Fruit fly (Drosophila melanogaster): ENCODE results near the gene CG16758.

The CG16758 gene

dm6 chr3L:2486493-2486892, 16.9 kb downstream of the CG16758 start:
- TF ChIP-seq CG32264 (GFP tag; optimal IDR thresholded peaks at IDR 0.05): no peak
- TF ChIP-seq foxo (GFP tag; optimal IDR thresholded peaks at IDR 0.05): peak in 1 of 2 experiments; percentile 10

- TF ChIP-seq GATAd (GFP tag; optimal IDR thresholded peaks at IDR 0.05) (no peak), Myc (optimal IDR thresholded peaks at IDR 0.05) (peak; percentile 87)
Observed at dm6 chr3L:2485331-2486115, 17.9 kb downstream of the CG16758 start.

- TF ChIP-seq sv (GFP tag; optimal IDR thresholded peaks at IDR 0.05): no peak
- TF ChIP-seq CrebA (GFP tag; optimal IDR thresholded peaks at IDR 0.05; ENCODE audit: borderline replicate concordance): no peak
- TF ChIP-seq Mio (GFP tag; optimal IDR thresholded peaks at IDR 0.05): no peak
Observed at dm6 chr3L:2482941-2483541, 20.4 kb downstream of the CG16758 start.

- TF ChIP-seq h (GFP tag; optimal IDR thresholded peaks at IDR 0.05): peak; percentile 6
- TF ChIP-seq dl (GFP tag; optimal IDR thresholded peaks at IDR 0.05; ENCODE audit: insufficient read depth in 1 of 2, partially characterized antibody in 2 of 2): no peak
Observed at dm6 chr3L:2481470-2481869, 21.9 kb downstream of the CG16758 start.

dm6 chr3L:2480470-2480869, 22.9 kb downstream of the CG16758 start:
- TF ChIP-seq Rel (GFP tag; optimal IDR thresholded peaks at IDR 0.05) (no peak), Rel (tag; optimal IDR thresholded peaks at IDR 0.05) (peak; percentile 91), brk (GFP tag; optimal IDR thresholded peaks at IDR 0.05) (no peak)

dm6 chr3L:2479250-2479649, 24.2 kb downstream of the CG16758 start:
- peak in 1 of 2 experiments; percentile 78 for TF ChIP-seq foxo (GFP tag; optimal IDR thresholded peaks at IDR 0.05)
- no peak for TF ChIP-seq Dif (GFP tag; optimal IDR thresholded peaks at IDR 0.05; ENCODE audit: partially characterized antibody)
- TF ChIP-seq GATAd (GFP tag; optimal IDR thresholded peaks at IDR 0.05): no peak
- TF ChIP-seq sv (GFP tag; optimal IDR thresholded peaks at IDR 0.05): peak; percentile 30
- TF ChIP-seq ey (GFP tag; optimal IDR thresholded peaks at IDR 0.05): peak; percentile 66
- TF ChIP-seq Rel (GFP tag; optimal IDR thresholded peaks at IDR 0.05): no peak
- TF ChIP-seq Rel (tag; optimal IDR thresholded peaks at IDR 0.05): peak; percentile 19
- TF ChIP-seq fru (GFP tag; optimal IDR thresholded peaks at IDR 0.05): peak; percentile 77
- TF ChIP-seq Sp1 (GFP tag; optimal IDR thresholded peaks at IDR 0.05): peak; percentile 63
- peak; percentile 42 for TF ChIP-seq Jra (GFP tag; optimal IDR thresholded peaks at IDR 0.05)
- TF ChIP-seq brk (GFP tag; optimal IDR thresholded peaks at IDR 0.05): peak; percentile 20
- peak; percentile 70 for TF ChIP-seq br (GFP tag; optimal IDR thresholded peaks at IDR 0.05)
- TF ChIP-seq dmrt93B (GFP tag; optimal IDR thresholded peaks at IDR 0.05): peak; percentile 58
- TF ChIP-seq CG9705 (GFP tag; optimal IDR thresholded peaks at IDR 0.05): peak; percentile 37
- peak; percentile 58 for TF ChIP-seq psq (GFP tag; optimal IDR thresholded peaks at IDR 0.05)
- TF ChIP-seq OdsH (GFP tag; optimal IDR thresholded peaks at IDR 0.05): peak; percentile 73
- peak; percentile 55 for TF ChIP-seq rgr (GFP tag; optimal IDR thresholded peaks at IDR 0.05)
- TF ChIP-seq h (GFP tag; optimal IDR thresholded peaks at IDR 0.05): peak; percentile 83
- peak; percentile 79 for TF ChIP-seq HLH106 (tag; optimal IDR thresholded peaks at IDR 0.05)
- no peak for TF ChIP-seq N (GFP tag; optimal IDR thresholded peaks at IDR 0.05)
- no peak for TF ChIP-seq Dfd (GFP tag; optimal IDR thresholded peaks at IDR 0.05)
- peak; percentile 49 for TF ChIP-seq Hnf4 (GFP tag; optimal IDR thresholded peaks at IDR 0.05)
- peak; percentile 50 for TF ChIP-seq woc (GFP tag; optimal IDR thresholded peaks at IDR 0.05)
- no peak for TF ChIP-seq Mio (GFP tag; optimal IDR thresholded peaks at IDR 0.05)

All from whole organism, wandering third instar larva.